Worm (Caenorhabditis elegans) whole organism, midembryonic: ENCODE results near the gene C13A2.9.

Experiments
- T22C8.4 ChIP-seq: fragments of 200-800 bp; sonication (Bioruptor generic); IDR thresholded peaks from 2 replicates; pipeline ENCODE4 v1.3.6; 2022; ENCODE audit warnings: missing genetic modification characterization, missing compliant biosample characterization
- cog-1 ChIP-seq: sonication (generic microtip); optimal IDR thresholded peaks from 2 replicates; lab custom pipeline; 2016; ENCODE audit warnings: missing genetic modification characterization, missing compliant biosample characterization
- flt-1 ChIP-seq: fragments of 200-800 bp; sonication (Bioruptor generic); IDR thresholded peaks from 2 replicates; pipeline ENCODE4 v1.3.6; 2022; ENCODE audit warnings: missing genetic modification characterization, missing compliant biosample characterization
- klf-2 ChIP-seq: fragments of 200-800 bp; sonication (Bioruptor generic); conservative IDR thresholded peaks from 2 replicates; pipeline ENCODE4 v1.3.6; 2022; ENCODE audit warnings: missing genetic modification reagents, missing genetic modification characterization, missing compliant biosample characterization
- med-1 ChIP-seq: sonication (generic microtip); optimal IDR thresholded peaks from 2 replicates; lab custom pipeline; 2017; ENCODE audit warnings: missing genetic modification characterization, mild to moderate bottlenecking, missing compliant biosample characterization, antibody characterized with exemption, missing genetic modification reagents; ENCODE audit not compliant: insufficient read depth
- ref-1 ChIP-seq: fragments of 200-800 bp; sonication (Bioruptor generic); conservative IDR thresholded peaks from 2 replicates; pipeline ENCODE4 v1.3.6; 2022; ENCODE audit warnings: missing genetic modification reagents, missing genetic modification characterization, missing compliant biosample characterization
- tab-1 ChIP-seq: fragments of 200-800 bp; sonication (Bioruptor generic); IDR thresholded peaks from 2 replicates; pipeline ENCODE4 v1.3.6; 2022; ENCODE audit warnings: missing genetic modification characterization, missing compliant biosample characterization
- ztf-23 ChIP-seq: fragments of 200-800 bp; sonication (Bioruptor generic); IDR thresholded peaks from 2 replicates; pipeline ENCODE4 v1.3.6; 2022; ENCODE audit warnings: missing genetic modification reagents, missing genetic modification characterization, missing compliant biosample characterization
- ztf-29 ChIP-seq: fragments of 200-800 bp; sonication (Bioruptor generic); IDR thresholded peaks from 2 replicates; pipeline ENCODE4 v1.3.6; 2022; ENCODE audit warnings: missing genetic modification reagents, missing genetic modification characterization, missing compliant biosample characterization

The C13A2.9 gene

ce11 chrV:7279090-7279489 is 15.1 kb upstream of the C13A2.9 start, which contains the start of gene C13A2.4:
Gene C13A2.4 (plus strand): TSS chrV:7279390.
- TF ChIP-seq klf-2 (GFP tag; lab: Robert Waterston, UW) = no peak
- no peak for TF ChIP-seq ref-1 (GFP tag; lab: Robert Waterston, UW)
- TF ChIP-seq T22C8.4 = no peak
- no peak for TF ChIP-seq ztf-23
- TF ChIP-seq ztf-29 = no peak
- no peak for TF ChIP-seq flt-1 (GFP tag; lab: Robert Waterston, UW)
- no peak for TF ChIP-seq tab-1
- no peak for TF ChIP-seq cog-1
- no peak for TF ChIP-seq med-1 (GFP tag; lab: Kevin White, UChicago)

ce11 chrV:7275491-7275890 is 11.5 kb upstream of the C13A2.9 start, which contains the start of gene C13A2.5:
Gene C13A2.5 (plus strand): TSS chrV:7275791.
- TF ChIP-seq ztf-29 (no peak), med-1 (GFP tag; lab: Kevin White, UChicago) (no peak), cog-1 (no peak), ztf-23 (no peak), T22C8.4 (no peak), ref-1 (GFP tag; lab: Robert Waterston, UW) (no peak), klf-2 (GFP tag; lab: Robert Waterston, UW) (no peak), flt-1 (GFP tag; lab: Robert Waterston, UW) (no peak), tab-1 (no peak)

DNA sequence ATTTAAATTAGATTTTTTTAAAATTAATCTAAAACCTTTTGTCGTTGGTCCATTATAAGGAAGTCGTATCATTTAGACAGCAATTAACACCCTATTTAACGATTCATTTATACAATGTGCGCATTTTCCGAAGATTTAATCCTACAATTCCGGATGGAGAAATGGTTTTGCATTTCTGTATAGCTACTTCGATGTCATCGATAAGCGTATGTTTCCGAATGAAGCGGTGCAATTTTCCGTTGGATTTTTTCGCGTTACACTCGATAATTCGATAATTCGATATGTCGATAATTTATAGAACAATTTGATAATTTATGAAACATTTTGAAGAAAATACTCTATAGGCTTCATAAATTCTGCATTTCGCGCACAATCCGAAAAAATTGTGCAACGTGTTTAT is 11.1 kb upstream of the C13A2.9 start, which contains the start of gene C13A2.10:
C13A2.10 (minus strand) TSS at position 101 of the 400 bp plus-strand sequence.
- no peak for TF ChIP-seq flt-1 (GFP tag; lab: Robert Waterston, UW)
- TF ChIP-seq klf-2 (GFP tag; lab: Robert Waterston, UW) = no peak
- TF ChIP-seq ztf-29 = no peak
- TF ChIP-seq cog-1 = no peak
- no peak for TF ChIP-seq ztf-23
- no peak for TF ChIP-seq T22C8.4

ce11 chrV:7269399-7269798 is 5.5 kb upstream of the C13A2.9 start, which contains the start of gene C13A2.6:
Gene C13A2.6 (plus strand): TSS chrV:7269699.
- TF ChIP-seq cog-1 (no peak), ref-1 (GFP tag; lab: Robert Waterston, UW) (no peak), flt-1 (GFP tag; lab: Robert Waterston, UW) (no peak)

- TF ChIP-seq ref-1 (GFP tag; lab: Robert Waterston, UW) = no peak
- TF ChIP-seq flt-1 (GFP tag; lab: Robert Waterston, UW) = no peak
- TF ChIP-seq ztf-29 = no peak
- TF ChIP-seq cog-1 = no peak
- TF ChIP-seq med-1 (GFP tag; lab: Kevin White, UChicago) = no peak
- no peak for TF ChIP-seq T22C8.4
- no peak for TF ChIP-seq tab-1
- no peak for TF ChIP-seq klf-2 (GFP tag; lab: Robert Waterston, UW)
- no peak for TF ChIP-seq ztf-23
These were observed 2.1 kb upstream of the C13A2.9 start, which contains the start of gene C13A2.7 for ce11 chrV:7266021-7266420. Gene C13A2.7 (plus strand): TSS chrV:7266321.

ce11 chrV:7258965-7259364 is 5.0 kb downstream of the C13A2.9 start, which contains the start of gene C13A2.12:
Gene C13A2.12 (plus strand): TSS chrV:7259265.
- TF ChIP-seq ztf-23 (no peak), tab-1 (no peak), T22C8.4 (no peak), cog-1 (no peak), flt-1 (GFP tag; lab: Robert Waterston, UW) (no peak), ref-1 (GFP tag; lab: Robert Waterston, UW) (no peak), med-1 (GFP tag; lab: Kevin White, UChicago) (no peak), klf-2 (GFP tag; lab: Robert Waterston, UW) (no peak), ztf-29 (no peak)

- no peak for TF ChIP-seq tab-1
- TF ChIP-seq ztf-23 = no peak
These were observed 8.8 kb downstream of the C13A2.9 start, which contains the start of gene C05C8.8 for ce11 chrV:7255095-7255494. Gene C05C8.8 (minus strand): TSS chrV:7255195.

ce11 chrV:7248227-7248953 is 15.6 kb downstream of the C13A2.9 start:
- TF ChIP-seq med-1 (GFP tag; lab: Kevin White, UChicago) (no peak), ztf-29 (no peak), cog-1 (no peak)

DNA sequence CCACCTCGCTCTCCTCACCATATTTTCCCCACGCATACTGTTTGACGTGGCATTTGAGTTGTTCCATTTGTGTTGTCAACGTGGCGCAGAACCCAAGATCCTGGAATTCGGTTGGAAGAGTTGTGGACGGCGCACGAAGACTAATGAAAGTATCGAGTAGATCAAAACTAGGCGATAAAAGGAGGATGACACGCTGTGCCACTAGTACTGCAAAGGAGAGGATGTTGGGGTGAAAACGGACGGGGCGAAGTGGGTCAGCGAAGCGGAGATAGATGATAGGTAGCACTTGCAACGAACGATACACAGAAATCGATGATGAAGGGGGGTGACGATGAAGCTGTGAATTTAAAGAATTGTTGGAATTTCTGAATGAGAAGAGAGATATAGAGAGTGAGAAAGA is 17.0 kb downstream of the C13A2.9 start, which contains the start of gene C05C8.7:
C05C8.7 (minus strand) TSS at position 100 of the 400 bp plus-strand sequence.
- TF ChIP-seq flt-1 (GFP tag; lab: Robert Waterston, UW) (0 out of 2 replicates have a peak, but pooled peaks have one; percentile 51), ztf-23 (no peak)

DNA sequence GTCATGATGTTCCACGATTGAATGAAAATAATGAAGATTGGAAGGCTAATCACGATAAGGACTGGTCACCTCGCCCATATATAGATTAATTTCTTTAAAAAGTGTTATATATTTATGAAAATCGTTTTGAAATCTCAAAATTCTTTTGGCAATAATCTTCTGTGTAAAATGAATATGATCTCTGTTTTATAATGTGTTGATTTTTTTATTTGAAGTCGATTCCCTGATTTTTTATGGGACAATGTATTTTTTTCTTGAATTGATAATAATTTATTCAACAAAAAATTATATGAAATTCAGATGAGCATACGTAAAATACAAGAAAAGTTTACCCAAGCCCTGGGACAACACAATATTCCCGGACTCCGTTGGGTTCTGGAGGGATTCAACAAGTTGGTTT is 24.5 kb downstream of the C13A2.9 start, which contains the start of gene C05C8.1:
C05C8.1 (plus strand) TSS at position 301 of the 400 bp plus-strand sequence.
- no peak for TF ChIP-seq ztf-29
- TF ChIP-seq med-1 (GFP tag; lab: Kevin White, UChicago) = no peak
- no peak for TF ChIP-seq ref-1 (GFP tag; lab: Robert Waterston, UW)
- no peak for TF ChIP-seq flt-1 (GFP tag; lab: Robert Waterston, UW)
- no peak for TF ChIP-seq cog-1
- no peak for TF ChIP-seq tab-1
- TF ChIP-seq ztf-23 = no peak
- no peak for TF ChIP-seq T22C8.4
- no peak for TF ChIP-seq klf-2 (GFP tag; lab: Robert Waterston, UW)

ce11 chrV:7237133-7237532 is 26.8 kb downstream of the C13A2.9 start, which contains the start of gene hyls-1:
Gene hyls-1 (plus strand): TSS chrV:7237381.
- TF ChIP-seq med-1 (GFP tag; lab: Kevin White, UChicago) = no peak
- TF ChIP-seq cog-1 = peak; percentile 78
- no peak for TF ChIP-seq tab-1
- no peak for TF ChIP-seq ref-1 (GFP tag; lab: Robert Waterston, UW)
- no peak for TF ChIP-seq ztf-29
- 0 out of 2 replicates have a peak, but pooled peaks have one; percentile 45 for TF ChIP-seq flt-1 (GFP tag; lab: Robert Waterston, UW)
- no peak for TF ChIP-seq klf-2 (GFP tag; lab: Robert Waterston, UW)
- TF ChIP-seq ztf-23 = 0 out of 2 replicates have a peak, but pooled peaks have one; percentile 56
- TF ChIP-seq T22C8.4 = no peak
